Fruit fly (Drosophila melanogaster) whole organism, embryonic: Measurements from ENCODE around the gene Kr-h1.

Experiments used
- Abd-B ChIP-seq: fragments of 200-800 bp; sonication (Bioruptor generic); optimal IDR thresholded peaks from 2 replicates; lab custom pipeline; 2018; ENCODE audit warnings: missing biosample characterization, mild to moderate bottlenecking, missing genetic modification characterization, moderate library complexity
- Awh ChIP-seq: fragments of 200-800 bp; sonication (Bioruptor generic); IDR thresholded peaks from 2 replicates; pipeline ENCODE4, ENCODE4 v1.3.6; 2022; ENCODE audit warnings: missing biosample characterization, missing genetic modification characterization
- BtbVII ChIP-seq: fragments of 200-800 bp; sonication (Bioruptor generic); optimal IDR thresholded peaks from 3 replicates; lab custom pipeline; 2017; ENCODE audit warnings: missing biosample characterization, mild to moderate bottlenecking, missing genetic modification characterization
- CG10543 ChIP-seq: fragments of 200-800 bp; sonication (Bioruptor generic); optimal IDR thresholded peaks from 3 replicates; lab custom pipeline; 2017; ENCODE audit warnings: missing biosample characterization, mild to moderate bottlenecking, missing genetic modification characterization, moderate library complexity
- CG11696 ChIP-seq: fragments of 200-800 bp; sonication (Bioruptor generic); IDR thresholded peaks from 2 replicates; pipeline ENCODE4 v1.3.6; 2022; ENCODE audit warnings: missing biosample characterization, missing genetic modification characterization
- CG11723 ChIP-seq: fragments of 200-800 bp; sonication (Bioruptor generic); optimal IDR thresholded peaks from 2 replicates; lab custom pipeline; 2017; ENCODE audit warnings: missing biosample characterization, mild to moderate bottlenecking, missing genetic modification characterization
- CG12155 ChIP-seq: fragments of 200-800 bp; sonication (Bioruptor generic); optimal IDR thresholded peaks from 3 replicates; lab custom pipeline; 2016; ENCODE audit warnings: missing biosample characterization, missing genetic modification characterization
- CG12219 ChIP-seq: fragments of 200-800 bp; sonication (Bioruptor generic); optimal IDR thresholded peaks from 3 replicates; lab custom pipeline; 2018; ENCODE audit warnings: missing biosample characterization, mild to moderate bottlenecking, missing genetic modification characterization
- CG13123 ChIP-seq: fragments of 200-800 bp; sonication (Bioruptor generic); optimal IDR thresholded peaks from 2 replicates; lab custom pipeline; 2016; ENCODE audit warnings: missing biosample characterization, missing genetic modification characterization
- CG13624 ChIP-seq: fragments of 200-800 bp; sonication (Bioruptor generic); optimal IDR thresholded peaks from 2 replicates; lab custom pipeline; 2016; ENCODE audit warnings: missing biosample characterization, missing genetic modification characterization
- CG13894 ChIP-seq: fragments of 200-800 bp; sonication (Bioruptor generic); optimal IDR thresholded peaks from 3 replicates; lab custom pipeline; 2018; ENCODE audit warnings: missing biosample characterization, mild to moderate bottlenecking, missing genetic modification characterization, moderate library complexity
- CG1792 ChIP-seq: fragments of 200-800 bp; sonication (Bioruptor generic); optimal IDR thresholded peaks from 2 replicates; lab custom pipeline; 2016; ENCODE audit warnings: missing biosample characterization, missing genetic modification characterization
- CG18262 ChIP-seq: fragments of 200-800 bp; optimal IDR thresholded peaks from 3 replicates; lab custom pipeline; 2019; ENCODE audit warnings: missing biosample characterization, mild to moderate bottlenecking, missing genetic modification characterization, moderate library complexity
- CG18599 ChIP-seq: fragments of 200-800 bp; sonication (Bioruptor generic); optimal IDR thresholded peaks from 3 replicates; lab custom pipeline; 2017; ENCODE audit warnings: missing biosample characterization, missing genetic modification characterization, mild to moderate bottlenecking, moderate library complexity, missing genetic modification reagents
- CG2712 ChIP-seq: fragments of 200-800 bp; optimal IDR thresholded peaks from 3 replicates; lab custom pipeline; 2019; ENCODE audit warnings: missing biosample characterization, mild to moderate bottlenecking, missing genetic modification characterization, moderate library complexity
- CG31441 ChIP-seq: fragments of 200-800 bp; sonication (Bioruptor generic); IDR thresholded peaks from 2 replicates; pipeline ENCODE4 v1.3.6; 2022; ENCODE audit warnings: missing biosample characterization, missing genetic modification characterization
- CG34224 ChIP-seq: fragments of 200-800 bp; sonication (Bioruptor generic); IDR thresholded peaks from 3 replicates; pipeline ENCODE4 v1.3.6; 2022; ENCODE audit warnings: missing biosample characterization, missing genetic modification characterization; ENCODE audit not compliant: partially characterized antibody
- CG4730 ChIP-seq: fragments of 200-800 bp; sonication (Bioruptor generic); IDR thresholded peaks from 2 replicates; pipeline ENCODE4 v1.3.6; 2022; ENCODE audit warnings: missing biosample characterization, missing genetic modification characterization
- CG6654 ChIP-seq: fragments of 200-800 bp; sonication (Bioruptor generic); optimal IDR thresholded peaks from 2 replicates; lab custom pipeline; 2017; ENCODE audit warnings: missing biosample characterization, mild to moderate bottlenecking, missing genetic modification characterization
- CG6813 ChIP-seq: fragments of 200-800 bp; sonication (Bioruptor generic); optimal IDR thresholded peaks from 2 replicates; lab custom pipeline; 2017; ENCODE audit warnings: missing biosample characterization, missing genetic modification characterization, mild to moderate bottlenecking, moderate library complexity, missing genetic modification reagents
- CG7963 ChIP-seq: fragments of 200-800 bp; sonication (Bioruptor generic); IDR thresholded peaks from 3 replicates; pipeline ENCODE4 v1.3.6; 2022; ENCODE audit warnings: missing biosample characterization, missing genetic modification characterization; ENCODE audit not compliant: partially characterized antibody
- CG8388 ChIP-seq: fragments of 200-800 bp; sonication (Bioruptor generic); optimal IDR thresholded peaks from 2 replicates; lab custom pipeline; 2019; ENCODE audit warnings: missing biosample characterization, mild to moderate bottlenecking, missing genetic modification characterization, moderate library complexity
- CG8765 ChIP-seq: fragments of 200-800 bp; sonication (Bioruptor generic); IDR thresholded peaks from 2 replicates; pipeline ENCODE4 v1.3.6; 2022; ENCODE audit warnings: missing biosample characterization, missing genetic modification characterization
- CG8924 ChIP-seq: fragments of 200-800 bp; optimal IDR thresholded peaks from 3 replicates; lab custom pipeline; 2019; ENCODE audit warnings: missing biosample characterization, mild to moderate bottlenecking, missing genetic modification characterization, moderate library complexity
- CHES-1-like ChIP-seq: fragments of 200-800 bp; sonication (Bioruptor generic); optimal IDR thresholded peaks from 2 replicates; lab custom pipeline; 2016; ENCODE audit warnings: missing biosample characterization, missing genetic modification characterization
- Deaf1 ChIP-seq: fragments of 200-800 bp; optimal IDR thresholded peaks from 3 replicates; lab custom pipeline; 2019; ENCODE audit warnings: missing biosample characterization, mild to moderate bottlenecking, missing genetic modification characterization, moderate library complexity
- Ets65A ChIP-seq: fragments of 200-800 bp; sonication (Bioruptor generic); peaks from one replicate; lab custom pipeline; 2016; ENCODE audit warnings: missing biosample characterization, missing genetic modification characterization
- GATAe ChIP-seq: fragments of 200-800 bp; sonication (Bioruptor generic); conservative IDR thresholded peaks from 2 replicates; pipeline ENCODE4 v1.3.6; 2022; ENCODE audit warnings: missing biosample characterization, missing genetic modification characterization
- HLH4C ChIP-seq: fragments of 200-800 bp; sonication (Bioruptor generic); IDR thresholded peaks from 3 replicates; pipeline ENCODE4 v1.3.6; 2022; ENCODE audit warnings: missing biosample characterization, missing genetic modification characterization; ENCODE audit not compliant: partially characterized antibody
- Hr78 ChIP-seq, 2 experiments: fragments of 200-800 bp in 1 of 2; fragments of >200 bp in 1 of 2; sonication (Bioruptor generic) in 1 of 2; optimal IDR thresholded peaks; 2 replicates each; lab custom pipeline; 2017 to 2019; ENCODE audit warnings: missing biosample characterization in 2 of 2, missing genetic modification characterization in 2 of 2, mild to moderate bottlenecking in 1 of 2, moderate library complexity in 1 of 2
- Lhr ChIP-seq: fragments of 200-800 bp; sonication (Bioruptor generic); optimal IDR thresholded peaks from 3 replicates; lab custom pipeline; 2017; ENCODE audit warnings: mild to moderate bottlenecking, missing biosample characterization, missing genetic modification reagents, missing genetic modification characterization
- Med ChIP-seq: fragments of 200-800 bp; sonication (Bioruptor generic); peaks from one replicate; lab custom pipeline; 2016; ENCODE audit warnings: missing biosample characterization, missing genetic modification characterization, mild to moderate bottlenecking, inconsistent platforms, moderate library complexity
- Meics ChIP-seq: fragments of 200-800 bp; sonication (Bioruptor generic); optimal IDR thresholded peaks from 2 replicates; lab custom pipeline; 2017; ENCODE audit warnings: missing biosample characterization, mild to moderate bottlenecking, missing genetic modification characterization
- Oli ChIP-seq: fragments of 200-800 bp; sonication (Bioruptor generic); optimal IDR thresholded peaks from 2 replicates; lab custom pipeline; 2018; ENCODE audit warnings: missing biosample characterization, mild to moderate bottlenecking, missing genetic modification characterization, moderate library complexity
- Sox100B ChIP-seq: fragments of 200-800 bp; sonication (Bioruptor generic); optimal IDR thresholded peaks from 3 replicates; lab custom pipeline; 2018; ENCODE audit warnings: missing biosample characterization, mild to moderate bottlenecking, missing genetic modification characterization
- Sry-β ChIP-seq: fragments of 200-800 bp; sonication (Bioruptor generic); optimal IDR thresholded peaks from 2 replicates; lab custom pipeline; 2018; ENCODE audit warnings: missing biosample characterization, mild to moderate bottlenecking, missing genetic modification characterization, moderate library complexity
- TFAM ChIP-seq: fragments of 200-800 bp; sonication (Bioruptor generic); optimal IDR thresholded peaks from 2 replicates; lab custom pipeline; 2017; ENCODE audit warnings: missing biosample characterization, missing genetic modification characterization, inconsistent platforms
- bowl ChIP-seq: fragments of 200-800 bp; sonication (Bioruptor generic); IDR thresholded peaks from 2 replicates; pipeline ENCODE4 v1.3.6; 2022; ENCODE audit warnings: missing biosample characterization, missing genetic modification characterization
- btn ChIP-seq: fragments of 200-800 bp; sonication (Bioruptor generic); optimal IDR thresholded peaks from 2 replicates; lab custom pipeline; 2016; ENCODE audit warnings: missing biosample characterization, missing genetic modification characterization
- da ChIP-seq: fragments of 200-800 bp; sonication (Bioruptor generic); optimal IDR thresholded peaks from 2 replicates; lab custom pipeline; 2016; ENCODE audit warnings: missing biosample characterization, missing genetic modification characterization
- exex ChIP-seq: fragments of 200-800 bp; sonication (Bioruptor generic); optimal IDR thresholded peaks from 4 replicates; lab custom pipeline; 2018; ENCODE audit warnings: missing biosample characterization, mild to moderate bottlenecking, missing genetic modification characterization, moderate library complexity
- fd64A ChIP-seq: fragments of 200-800 bp; sonication (Bioruptor generic); optimal IDR thresholded peaks from 3 replicates; lab custom pipeline; 2018; ENCODE audit warnings: missing biosample characterization, mild to moderate bottlenecking, missing genetic modification characterization
- gem ChIP-seq: fragments of 200-800 bp; sonication (Bioruptor generic); optimal IDR thresholded peaks from 2 replicates; lab custom pipeline; 2019; ENCODE audit warnings: missing biosample characterization, mild to moderate bottlenecking, missing genetic modification characterization, moderate library complexity
- jing ChIP-seq: fragments of 200-800 bp; sonication (Bioruptor generic); optimal IDR thresholded peaks from 2 replicates; lab custom pipeline; 2018; ENCODE audit warnings: missing biosample characterization, mild to moderate bottlenecking, missing genetic modification characterization
- psq ChIP-seq: fragments of 200-800 bp; sonication (Bioruptor generic); optimal IDR thresholded peaks from 2 replicates; lab custom pipeline; 2017; ENCODE audit warnings: missing biosample characterization, missing genetic modification characterization
- ro ChIP-seq: fragments of 200-800 bp; sonication (Bioruptor generic); IDR thresholded peaks from 2 replicates; pipeline ENCODE4 v1.3.6; 2022; ENCODE audit warnings: missing biosample characterization, missing genetic modification characterization
- shn ChIP-seq: fragments of 200-800 bp; sonication (Bioruptor generic); optimal IDR thresholded peaks from 3 replicates; lab custom pipeline; 2016; ENCODE audit warnings: missing biosample characterization, missing genetic modification characterization
- sisA ChIP-seq: fragments of 200-800 bp; sonication (Bioruptor generic); IDR thresholded peaks from 2 replicates; pipeline ENCODE4 v1.3.6; 2022; ENCODE audit warnings: missing biosample characterization, missing genetic modification characterization
- sug ChIP-seq: fragments of 200-800 bp; optimal IDR thresholded peaks from 2 replicates; lab custom pipeline; 2019; ENCODE audit warnings: missing biosample characterization, mild to moderate bottlenecking, missing genetic modification characterization, moderate library complexity
- z ChIP-seq: fragments of 200-800 bp; sonication (Bioruptor generic); IDR thresholded peaks from 3 replicates; pipeline ENCODE4 v1.3.6; 2022; ENCODE audit warnings: missing biosample characterization, missing genetic modification characterization

The Kr-h1 gene

DNA sequence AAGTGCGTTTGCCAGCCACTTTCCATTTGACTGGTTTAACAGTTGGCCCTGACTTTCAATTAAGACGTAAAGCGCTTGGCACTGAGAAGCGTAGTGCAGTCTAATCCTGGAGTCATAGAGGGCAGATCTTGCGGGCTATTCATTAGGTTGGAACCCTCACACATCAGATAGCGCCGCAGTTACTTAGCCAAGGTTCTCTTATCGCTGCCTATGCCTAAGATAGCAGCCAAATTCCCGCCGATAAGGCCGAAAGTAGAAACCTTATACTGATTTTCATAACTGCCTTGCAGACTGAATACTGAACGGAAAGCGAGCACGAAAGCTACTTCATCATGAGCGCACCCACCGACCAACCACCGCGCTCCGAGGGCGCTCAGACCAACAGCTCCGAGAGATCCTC is 10.3 kb upstream of the Kr-h1 start (continued):
- TF ChIP-seq CG13894 (tag; lab: Kevin White, UChicago) (no peak), CG34224 (GFP tag; lab: Robert Waterston, UW) (no peak), CG13123 (no peak), Sry-β (no peak), CG13624 (GFP tag; lab: Kevin White, UChicago) (no peak), sug (tag; lab: Kevin White, UChicago) (peak; percentile 8), Med (GFP tag; lab: Kevin White, UChicago) (peak; percentile 62), CHES-1-like (GFP tag; lab: Kevin White, UChicago) (no peak), z (GFP tag; lab: Robert Waterston, UW) (no peak), GATAe (GFP tag; lab: Robert Waterston, UW) (peak; percentile 76), CG8388 (no peak), CG6813 (no peak), CG8924 (tag; lab: Kevin White, UChicago) (no peak), ro (GFP tag; lab: Robert Waterston, UW) (no peak), CG18599 (no peak), CG12219 (GFP tag; lab: Kevin White, UChicago) (no peak), Meics (GFP tag; lab: Kevin White, UChicago) (no peak), CG18262 (no peak), CG1792 (GFP tag; lab: Kevin White, UChicago) (no peak), btn (GFP tag; lab: Kevin White, UChicago) (no peak), BtbVII (GFP tag; lab: Kevin White, UChicago) (no peak), Lhr (GFP tag; lab: Kevin White, UChicago) (no peak), jing (GFP tag; lab: Kevin White, UChicago) (no peak), CG31441 (GFP tag; lab: Robert Waterston, UW) (no peak), Sox100B (GFP tag; lab: Kevin White, UChicago) (no peak), exex (peak; percentile 38), Abd-B (GFP tag; lab: Kevin White, UChicago) (no peak), Ets65A (GFP tag; lab: Kevin White, UChicago) (peak; percentile 33), CG7963 (GFP tag; lab: Robert Waterston, UW) (no peak), HLH4C (GFP tag; lab: Robert Waterston, UW) (no peak), fd64A (GFP tag; lab: Kevin White, UChicago) (no peak), CG6654 (no peak), CG11723 (GFP tag; lab: Kevin White, UChicago) (no peak), gem (tag; lab: Kevin White, UChicago) (no peak), shn (GFP tag; lab: Kevin White, UChicago) (no peak), psq (GFP tag; lab: Kevin White, UChicago) (no peak), da (no peak), Hr78 (GFP tag; optimal IDR thresholded peaks at IDR 0.05; lab: Kevin White, UChicago) (no peak), CG12155 (GFP tag; lab: Kevin White, UChicago) (no peak), TFAM (no peak), CG4730 (GFP tag; lab: Robert Waterston, UW) (no peak), bowl (GFP tag; lab: Robert Waterston, UW) (no peak), Oli (tag; lab: Kevin White, UChicago) (no peak), CG8765 (GFP tag; lab: Robert Waterston, UW) (no peak), Awh (no peak), Deaf1 (tag; lab: Kevin White, UChicago) (no peak), CG10543 (peak; percentile 32), CG2712 (tag; lab: Kevin White, UChicago) (no peak), CG11696 (GFP tag; lab: Robert Waterston, UW) (no peak), sisA (GFP tag; lab: Robert Waterston, UW) (no peak)
